Worm (Caenorhabditis elegans): ENCODE results near the gene ahsa-1.

DNA sequence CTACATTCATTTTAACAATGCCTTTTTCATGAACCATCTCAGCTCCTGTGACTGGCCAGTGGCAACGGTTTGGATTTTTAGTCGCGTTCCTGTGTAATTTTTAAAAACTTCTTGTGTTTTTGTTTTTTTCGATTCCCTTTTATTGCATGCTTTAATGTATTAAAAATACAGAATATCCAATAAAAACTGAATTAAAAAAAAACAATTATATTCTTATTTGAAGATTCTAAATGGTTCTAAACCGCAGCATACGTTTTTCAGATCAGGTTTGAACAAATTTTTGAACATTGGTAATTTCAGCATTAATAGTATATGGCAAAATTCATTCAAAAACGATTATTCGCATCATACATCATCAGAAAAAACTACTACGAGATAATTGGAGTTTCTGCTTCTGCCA lies 16.8 kb downstream of the ahsa-1 start, which contains the start of gene dnj-3:
- TF ChIP-seq lin-11 (tag; optimal IDR thresholded peaks at IDR 0.05) (no peak), tbx-2 (tag; optimal IDR thresholded peaks at IDR 0.05) (no peak), rnt-1 (tag; optimal IDR thresholded peaks at IDR 0.05) (no peak), ceh-9 (tag; optimal IDR thresholded peaks at IDR 0.05) (no peak)
